Worm (Caenorhabditis elegans): Measurements from ENCODE around the gene F22B7.3.

F22B7.3 gene

ce11 chrIII:8614490-8614889 is 34.2 kb upstream of the F22B7.3 start, which contains the start of gene rha-2 (continued):
- no peak for TF ChIP-seq mef-2 (tag; optimal IDR thresholded peaks at IDR 0.05)
- TF ChIP-seq nhr-76 (tag; optimal IDR thresholded peaks at IDR 0.05), result no peak
- TF ChIP-seq ama-1 (optimal IDR thresholded peaks at IDR 0.05), result no peak
- TF ChIP-seq lin-39 (tag; optimal IDR thresholded peaks at IDR 0.05), result peak; percentile 11
- TF ChIP-seq elt-3 (tag; optimal IDR thresholded peaks at IDR 0.05), result no peak
- no peak for TF ChIP-seq egl-13 (tag; optimal IDR thresholded peaks at IDR 0.05)
- TF ChIP-seq lsy-2 (tag; optimal IDR thresholded peaks at IDR 0.05), result peak; percentile 31 to 72
- TF ChIP-seq ztf-4 (tag; optimal IDR thresholded peaks at IDR 0.05), result no peak
- TF ChIP-seq mab-9 (GFP tag; IDR thresholded peaks at IDR 0.05), result no peak
- TF ChIP-seq egl-27 (tag; optimal IDR thresholded peaks at IDR 0.05), result no peak
- no peak for TF ChIP-seq fkh-10 (GFP tag; optimal IDR thresholded peaks at IDR 0.05)
- TF ChIP-seq nhr-11 (tag; optimal IDR thresholded peaks at IDR 0.05), result no peak
- no peak for TF ChIP-seq C04F5.9 (tag; optimal IDR thresholded peaks at IDR 0.05)
- TF ChIP-seq pax-3 (tag; optimal IDR thresholded peaks at IDR 0.05), result no peak
- no peak for TF ChIP-seq zag-1 (tag; optimal IDR thresholded peaks at IDR 0.05)
- peak in 1 of 3 experiments; percentile 27 for TF ChIP-seq ceh-82 (tag; optimal IDR thresholded peaks at IDR 0.05)
- no peak for TF ChIP-seq mdl-1 (tag; optimal IDR thresholded peaks at IDR 0.05)
- TF ChIP-seq lin-35 (GFP tag; optimal IDR thresholded peaks at IDR 0.05), result peak; percentile 89 to 95
- no peak for TF ChIP-seq vab-15 (tag; optimal IDR thresholded peaks at IDR 0.05)
- TF ChIP-seq nhr-237 (tag; optimal IDR thresholded peaks at IDR 0.05), result no peak
- no peak for TF ChIP-seq elt-2 (tag; optimal IDR thresholded peaks at IDR 0.05)
- TF ChIP-seq pqm-1 (tag; optimal IDR thresholded peaks at IDR 0.05), result no peak
- TF ChIP-seq grh-1 (GFP tag; IDR thresholded peaks at IDR 0.05), result no peak
- no peak for TF ChIP-seq ztf-11 (tag; optimal IDR thresholded peaks at IDR 0.05)
- no peak for TF ChIP-seq sup-37 (GFP tag; optimal IDR thresholded peaks at IDR 0.05)
- no peak for TF ChIP-seq unc-130 (tag; optimal IDR thresholded peaks at IDR 0.05)
- TF ChIP-seq Y116A8C.19 (tag; optimal IDR thresholded peaks at IDR 0.05; ENCODE audit: borderline replicate concordance), result no peak
- no peak for TF ChIP-seq snpc-4 (tag; optimal IDR thresholded peaks at IDR 0.05)
- TF ChIP-seq efl-3 (GFP tag; optimal IDR thresholded peaks at IDR 0.05), result no peak
- peak; percentile 5 for TF ChIP-seq xbp-1 (tag; optimal IDR thresholded peaks at IDR 0.05)
- no peak for TF ChIP-seq alr-1 (tag; optimal IDR thresholded peaks at IDR 0.05; ENCODE audit: borderline replicate concordance)
- no peak for TF ChIP-seq dsc-1 (tag; optimal IDR thresholded peaks at IDR 0.05)
- TF ChIP-seq lin-14 (GFP tag; optimal IDR thresholded peaks at IDR 0.05), result no peak
- no peak for TF ChIP-seq aha-1 (tag; optimal IDR thresholded peaks at IDR 0.05)
- TF ChIP-seq C16A3.4 (tag; optimal IDR thresholded peaks at IDR 0.05), result peak; percentile 42

ce11 chrIII:8616587-8616986 is 32.1 kb upstream of the F22B7.3 start, which contains the start of gene C06E1.11:
TSS of gene C06E1.11 (minus strand) at chrIII:8616687.
- TF ChIP-seq pqm-1 (tag; optimal IDR thresholded peaks at IDR 0.05) (no peak), efl-1 (optimal IDR thresholded peaks at IDR 0.05) (no peak), efl-1 (GFP tag; optimal IDR thresholded peaks at IDR 0.05 in 1 of 2) (peak in 1 of 2 experiments; percentile 35)

ce11 chrIII:8618412-8618960 is 30.2 kb upstream of the F22B7.3 start, which contains the start of gene C13G5.2:
TSS of gene C13G5.2 (minus strand) at chrIII:8618462.
- no peak for TF ChIP-seq efl-1 (optimal IDR thresholded peaks at IDR 0.05)
- peak in 1 of 2 experiments; percentile 33 for TF ChIP-seq efl-1 (GFP tag; optimal IDR thresholded peaks at IDR 0.05 in 1 of 2)
- no peak for TF ChIP-seq nhr-77 (tag; optimal IDR thresholded peaks at IDR 0.05)

- no peak for TF ChIP-seq nhr-20 (tag; optimal IDR thresholded peaks at IDR 0.05)
Measured at ce11 chrIII:8620259-8620658, 28.4 kb upstream of the F22B7.3 start.

Measured in whole organism, L1 larva.